Worm (Caenorhabditis elegans) whole organism, mixed stage, embryonic: Measurements from ENCODE around the gene grd-11.
"Not testable (repeated sequence)": the region's sequence is repeated elsewhere in the genome, so short reads cannot be mapped to it uniquely, and the experiment has no call there.

Experiments
- nhr-12 ChIP-seq: fragments of 150-350 bp; optimal IDR thresholded peaks from 2 replicates; lab custom pipeline; 2014; ENCODE audit warnings: missing biosample characterization, missing genetic modification characterization
- sem-2 ChIP-seq: fragments of 200-800 bp; sonication (Bioruptor generic); optimal IDR thresholded peaks from 2 replicates; lab custom pipeline; 2018; ENCODE audit warnings: mild to moderate bottlenecking, missing genetic modification characterization, missing compliant biosample characterization
- tbx-8 ChIP-seq: fragments of 200-800 bp; sonication (Bioruptor generic); optimal IDR thresholded peaks from 2 replicates; lab custom pipeline; 2018; ENCODE audit warnings: mild to moderate bottlenecking, missing genetic modification characterization, moderate library complexity, missing compliant biosample characterization

ce11 chrV:20369153-20369552, 12.6 kb downstream of the grd-11 start, which contains the start of gene srh-177:
- not testable (repeated sequence) for TF ChIP-seq sem-2; tbx-8; nhr-12 (tag; lab: Kevin White, UChicago)
